Fruit fly (Drosophila melanogaster) whole organism, embryonic: Measurements from ENCODE around the gene Lim3.

ENCODE experiments used
- Atf3 ChIP-seq: fragments of 200-800 bp; sonication (Bioruptor generic); optimal IDR thresholded peaks from 3 replicates; lab custom pipeline; 2016; ENCODE audit warnings: missing biosample characterization, missing genetic modification characterization
- CG10267 ChIP-seq: fragments of 200-800 bp; sonication (Bioruptor generic); optimal IDR thresholded peaks from 2 replicates; lab custom pipeline; 2018; ENCODE audit warnings: missing biosample characterization, mild to moderate bottlenecking, missing genetic modification characterization, moderate library complexity
- CG10431 ChIP-seq: fragments of 200-800 bp; sonication (Bioruptor generic); optimal IDR thresholded peaks from 3 replicates; lab custom pipeline; 2018; ENCODE audit warnings: missing biosample characterization, mild to moderate bottlenecking, missing genetic modification characterization
- CG10979 ChIP-seq: fragments of 200-800 bp; sonication (Bioruptor generic); optimal IDR thresholded peaks from 2 replicates; lab custom pipeline; 2018; ENCODE audit warnings: missing biosample characterization, mild to moderate bottlenecking, missing genetic modification characterization, moderate library complexity
- CG11398 ChIP-seq: fragments of 200-800 bp; sonication (Bioruptor generic); optimal IDR thresholded peaks from 2 replicates; lab custom pipeline; 2016; ENCODE audit warnings: missing biosample characterization, missing genetic modification characterization
- CG14667 ChIP-seq: fragments of 200-800 bp; sonication (Bioruptor generic); IDR thresholded peaks from 2 replicates; pipeline ENCODE4 v1.3.6; 2022; ENCODE audit warnings: missing biosample characterization, missing genetic modification characterization
- CG15011 ChIP-seq: fragments of 200-800 bp; sonication (Bioruptor generic); optimal IDR thresholded peaks from 3 replicates; lab custom pipeline; 2018; ENCODE audit warnings: missing biosample characterization, mild to moderate bottlenecking, missing genetic modification characterization
- CG15696 ChIP-seq: fragments of 200-800 bp; sonication (Bioruptor generic); optimal IDR thresholded peaks from 2 replicates; lab custom pipeline; 2019; ENCODE audit warnings: missing biosample characterization, mild to moderate bottlenecking, missing genetic modification characterization, moderate library complexity
- CG2116 ChIP-seq: fragments of 200-800 bp; sonication (Bioruptor generic); optimal IDR thresholded peaks from 3 replicates; lab custom pipeline; 2018; ENCODE audit warnings: missing biosample characterization, mild to moderate bottlenecking, missing genetic modification characterization
- CG31365 ChIP-seq: fragments of 200-800 bp; sonication (Bioruptor generic); optimal IDR thresholded peaks from 2 replicates; lab custom pipeline; 2018; ENCODE audit warnings: missing biosample characterization, mild to moderate bottlenecking, missing genetic modification characterization
- CG4617 ChIP-seq: fragments of 200-800 bp; sonication (Bioruptor generic); optimal IDR thresholded peaks from 3 replicates; lab custom pipeline; 2016; ENCODE audit warnings: missing biosample characterization, missing genetic modification characterization, borderline replicate concordance
- CG5245 ChIP-seq: fragments of 200-800 bp; sonication (Bioruptor generic); optimal IDR thresholded peaks from 3 replicates; lab custom pipeline; 2016; ENCODE audit warnings: missing biosample characterization, missing genetic modification characterization
- CG7271 ChIP-seq: fragments of 200-800 bp; sonication (Bioruptor generic); optimal IDR thresholded peaks from 2 replicates; lab custom pipeline; 2018; ENCODE audit warnings: missing biosample characterization, mild to moderate bottlenecking, missing genetic modification characterization, moderate library complexity
- CG7556 ChIP-seq: fragments of 200-800 bp; sonication (Bioruptor generic); optimal IDR thresholded peaks from 2 replicates; lab custom pipeline; 2017; ENCODE audit warnings: missing biosample characterization, mild to moderate bottlenecking, missing genetic modification characterization
- CG7745 ChIP-seq: fragments of 200-800 bp; sonication (Bioruptor generic); optimal IDR thresholded peaks from 2 replicates; lab custom pipeline; 2018; ENCODE audit warnings: missing biosample characterization, mild to moderate bottlenecking, missing genetic modification characterization, moderate library complexity
- CG8290 ChIP-seq, 3 experiments: fragments of 200-800 bp; sonication (Bioruptor generic); optimal IDR thresholded peaks; 2 replicates each; lab custom pipeline; 2016 to 2019; ENCODE audit warnings: missing biosample characterization in 3 of 3, missing genetic modification characterization in 3 of 3, mild to moderate bottlenecking in 2 of 3, moderate library complexity in 1 of 3
- CrebB ChIP-seq: fragments of 200-800 bp; sonication (Bioruptor generic); optimal IDR thresholded peaks from 3 replicates; lab custom pipeline; 2018; ENCODE audit warnings: missing biosample characterization, mild to moderate bottlenecking, missing genetic modification characterization
- Doc3 ChIP-seq: fragments of 200-800 bp; sonication (Bioruptor generic); IDR thresholded peaks from 3 replicates; pipeline ENCODE4 v1.3.6; 2022; ENCODE audit warnings: missing biosample characterization, missing genetic modification characterization; ENCODE audit not compliant: partially characterized antibody
- NC2α ChIP-seq: fragments of 200-800 bp; sonication (Bioruptor generic); optimal IDR thresholded peaks from 2 replicates; lab custom pipeline; 2016; ENCODE audit warnings: missing biosample characterization, missing genetic modification characterization
- Neu2 ChIP-seq: fragments of 200-800 bp; sonication (Bioruptor generic); optimal IDR thresholded peaks from 3 replicates; lab custom pipeline; 2016; ENCODE audit warnings: missing biosample characterization, missing genetic modification characterization, borderline replicate concordance
- Nf-YA ChIP-seq: fragments of 200-800 bp; sonication (Bioruptor generic); IDR thresholded peaks from 2 replicates; pipeline ENCODE4 v1.3.6; 2022; ENCODE audit warnings: missing biosample characterization, missing genetic modification characterization
- Ptx1 ChIP-seq: fragments of 200-800 bp; sonication (Bioruptor generic); IDR thresholded peaks from 2 replicates; pipeline ENCODE4 v1.3.6; 2022; ENCODE audit warnings: missing biosample characterization, missing genetic modification characterization
- Sin3A ChIP-seq: fragments of >200 bp; optimal IDR thresholded peaks from 2 replicates; lab custom pipeline; 2018
- Sox100B ChIP-seq: fragments of 200-800 bp; sonication (Bioruptor generic); optimal IDR thresholded peaks from 3 replicates; lab custom pipeline; 2018; ENCODE audit warnings: missing biosample characterization, mild to moderate bottlenecking, missing genetic modification characterization
- Usf ChIP-seq: fragments of 200-800 bp; sonication (Bioruptor generic); optimal IDR thresholded peaks from 2 replicates; lab custom pipeline; 2017; ENCODE audit warnings: missing genotype, missing biosample characterization, missing genetic modification characterization
- ab ChIP-seq: fragments of 200-800 bp; sonication (Bioruptor generic); optimal IDR thresholded peaks from 2 replicates; lab custom pipeline; 2016; ENCODE audit warnings: missing biosample characterization, missing genetic modification characterization
- ap ChIP-seq: fragments of 200-800 bp; sonication (Bioruptor generic); IDR thresholded peaks from 2 replicates; pipeline ENCODE4 v1.3.6; 2022; ENCODE audit warnings: missing biosample characterization, missing genetic modification characterization
- bowl ChIP-seq: fragments of 200-800 bp; sonication (Bioruptor generic); IDR thresholded peaks from 2 replicates; pipeline ENCODE4 v1.3.6; 2022; ENCODE audit warnings: missing biosample characterization, missing genetic modification characterization
- chm ChIP-seq: fragments of 200-800 bp; sonication (Bioruptor generic); IDR thresholded peaks from 2 replicates; pipeline ENCODE4 v1.3.6; 2022; ENCODE audit warnings: missing biosample characterization, missing genetic modification characterization
- corto ChIP-seq: fragments of 200-800 bp; sonication (Bioruptor generic); optimal IDR thresholded peaks from 2 replicates; lab custom pipeline; 2016; ENCODE audit warnings: missing biosample characterization, mild to moderate bottlenecking, missing genetic modification characterization, moderate library complexity
- fd3F ChIP-seq: fragments of 200-800 bp; sonication (Bioruptor generic); optimal IDR thresholded peaks from 2 replicates; lab custom pipeline; 2018; ENCODE audit warnings: missing biosample characterization, mild to moderate bottlenecking, missing genetic modification characterization, moderate library complexity
- grn ChIP-seq: fragments of 200-800 bp; sonication (Bioruptor generic); optimal IDR thresholded peaks from 3 replicates; lab custom pipeline; 2017; ENCODE audit warnings: missing biosample characterization, missing genetic modification characterization
- gsb ChIP-seq: fragments of 200-800 bp; sonication (Bioruptor generic); IDR thresholded peaks from 2 replicates; pipeline ENCODE4 v1.3.6; 2022; ENCODE audit warnings: missing biosample characterization, missing genetic modification characterization
- hkb ChIP-seq, 2 experiments: fragments of 200-800 bp in 1 of 2; fragments of >200 bp in 1 of 2; sonication (Bioruptor generic) in 1 of 2; IDR thresholded peaks in 1 of 2; optimal IDR thresholded peaks in 1 of 2; 2 replicates each; pipeline versions ENCODE4 v1.3.6 to Lab custom; 2017 to 2022; ENCODE audit warnings: missing biosample characterization in 1 of 2, missing genetic modification characterization in 1 of 2
- ind ChIP-seq: fragments of 200-800 bp; sonication (Bioruptor generic); optimal IDR thresholded peaks from 3 replicates; lab custom pipeline; 2016; ENCODE audit warnings: missing biosample characterization, missing genetic modification characterization
- lmd ChIP-seq: fragments of 200-800 bp; sonication (Bioruptor generic); IDR thresholded peaks from 2 replicates; pipeline ENCODE4 v1.3.6; 2022; ENCODE audit warnings: missing biosample characterization, missing genetic modification characterization
- lov ChIP-seq, 2 experiments: fragments of 200-800 bp in 1 of 2; fragments of >200 bp in 1 of 2; sonication (Bioruptor generic) in 1 of 2; IDR thresholded peaks in 1 of 2; optimal IDR thresholded peaks in 1 of 2; 2 replicates in 1 of 2; 3 replicates in 1 of 2; pipeline versions ENCODE4 v1.3.6 to Lab custom; 2017 to 2022; ENCODE audit warnings: missing biosample characterization in 1 of 2, missing genetic modification characterization in 1 of 2
- pan ChIP-seq, 4 experiments: fragments of >200 bp in 3 of 4; fragments of 200-800 bp in 1 of 4; sonication (Bioruptor generic) in 1 of 4; optimal IDR thresholded peaks in 3 of 4; IDR thresholded peaks in 1 of 4; 2 replicates each; pipeline versions ENCODE4 v1.3.6 to Lab custom; 2017 to 2022; ENCODE audit warnings: missing biosample characterization in 2 of 4, missing genetic modification characterization in 2 of 4, mixed read lengths in 1 of 4
- psq ChIP-seq: fragments of 200-800 bp; sonication (Bioruptor generic); optimal IDR thresholded peaks from 2 replicates; lab custom pipeline; 2017; ENCODE audit warnings: missing biosample characterization, missing genetic modification characterization
- repo ChIP-seq: fragments of 200-800 bp; sonication (Bioruptor generic); optimal IDR thresholded peaks from 2 replicates; lab custom pipeline; 2016; ENCODE audit warnings: missing biosample characterization, missing genetic modification characterization
- row ChIP-seq: fragments of 200-800 bp; sonication (Bioruptor generic); IDR thresholded peaks from 3 replicates; pipeline ENCODE4 v1.3.6; 2022; ENCODE audit warnings: missing biosample characterization, missing genetic modification characterization
- sens-2 ChIP-seq: fragments of 200-800 bp; sonication (Bioruptor generic); IDR thresholded peaks from 2 replicates; pipeline ENCODE4 v1.3.6; 2022; ENCODE audit warnings: missing biosample characterization, missing genetic modification characterization
- sug ChIP-seq: fragments of 200-800 bp; optimal IDR thresholded peaks from 2 replicates; lab custom pipeline; 2019; ENCODE audit warnings: missing biosample characterization, mild to moderate bottlenecking, missing genetic modification characterization, moderate library complexity
- tio ChIP-seq: fragments of 200-800 bp; sonication (Bioruptor generic); optimal IDR thresholded peaks from 2 replicates; lab custom pipeline; 2017; ENCODE audit warnings: missing biosample characterization, missing genetic modification characterization, inconsistent platforms
- tll ChIP-seq, 2 experiments: fragments of 200-800 bp in 1 of 2; fragments of >200 bp in 1 of 2; sonication (Bioruptor generic) in 1 of 2; optimal IDR thresholded peaks; 2 replicates each; lab custom pipeline; 2017 to 2019; ENCODE audit warnings: missing biosample characterization in 2 of 2, missing genetic modification characterization in 2 of 2, mild to moderate bottlenecking in 1 of 2, moderate library complexity in 1 of 2
- trh ChIP-seq: fragments of 200-800 bp; sonication (Bioruptor generic); optimal IDR thresholded peaks from 2 replicates; lab custom pipeline; 2016; ENCODE audit warnings: missing biosample characterization, missing genetic modification characterization
- zfh1 ChIP-seq: fragments of 200-800 bp; sonication (Bioruptor generic); IDR thresholded peaks from 3 replicates; pipeline ENCODE4 v1.3.6; 2022; ENCODE audit warnings: missing biosample characterization, missing genetic modification characterization

The Lim3 gene

dm6 chr2L:19131905-19132402 lies 23.7 kb upstream of the Lim3 start, which contains the start of the genes AsnRS and DCTN6-p27 (continued):
- TF ChIP-seq CrebB (tag; lab: Kevin White, UChicago) = no peak
- TF ChIP-seq zfh1 = peak; percentile 70

- TF ChIP-seq CG10431 (GFP tag; lab: Kevin White, UChicago) (peak; percentile 66), repo (GFP tag; lab: Kevin White, UChicago) (no peak), Ptx1 (peak; percentile 65), hkb (optimal IDR thresholded peaks at IDR 0.05; lab: Kevin White, UChicago) (no peak), hkb (GFP tag; IDR thresholded peaks at IDR 0.05; lab: Robert Waterston, UW) (no peak), ap (GFP tag; lab: Robert Waterston, UW) (no peak), CG11398 (GFP tag; lab: Kevin White, UChicago) (no peak), chm (GFP tag; lab: Robert Waterston, UW) (no peak), lmd (GFP tag; lab: Robert Waterston, UW) (peak; percentile 58), Usf (peak; percentile 35), corto (no peak), Nf-YA (GFP tag; lab: Robert Waterston, UW) (no peak), CG7556 (GFP tag; lab: Kevin White, UChicago) (peak; percentile 58), CG14667 (GFP tag; lab: Robert Waterston, UW) (no peak), Atf3 (no peak), CG7745 (tag; lab: Kevin White, UChicago) (no peak), lov (optimal IDR thresholded peaks at IDR 0.05; lab: Kevin White, UChicago) (no peak), lov (GFP tag; IDR thresholded peaks at IDR 0.05; lab: Robert Waterston, UW) (no peak), fd3F (GFP tag; lab: Kevin White, UChicago) (peak; percentile 63), CG15011 (GFP tag; lab: Kevin White, UChicago) (no peak), CG7271 (no peak), tio (GFP tag; lab: Kevin White, UChicago) (no peak), Doc3 (no peak), CG10979 (peak; percentile 59), psq (GFP tag; lab: Kevin White, UChicago) (no peak), ind (no peak), pan (optimal IDR thresholded peaks at IDR 0.05; lab: Kevin White, UChicago) (no peak), pan (GFP tag; optimal IDR thresholded peaks at IDR 0.05 in 1 of 2, IDR thresholded peaks at IDR 0.05 in 1 of 2) (no peak), Sin3A (no peak), CG10267 (tag; lab: Kevin White, UChicago) (peak; percentile 73), row (peak; percentile 96), tll (GFP tag; optimal IDR thresholded peaks at IDR 0.05; lab: Kevin White, UChicago) (no peak), CG31365 (no peak), Sox100B (GFP tag; lab: Kevin White, UChicago) (no peak), bowl (GFP tag; lab: Robert Waterston, UW) (no peak), sens-2 (GFP tag; lab: Robert Waterston, UW) (no peak), CG4617 (GFP tag; lab: Kevin White, UChicago) (peak; percentile 34), sug (tag; lab: Kevin White, UChicago) (peak; percentile 81), trh (GFP tag; lab: Kevin White, UChicago) (no peak), CG2116 (GFP tag; lab: Kevin White, UChicago) (peak; percentile 63), grn (no peak), Neu2 (GFP tag; lab: Kevin White, UChicago) (no peak), CG5245 (GFP tag; lab: Kevin White, UChicago) (peak; percentile 23), ab (GFP tag; lab: Kevin White, UChicago) (no peak), gsb (GFP tag; lab: Robert Waterston, UW) (no peak), CG8290 (GFP tag; optimal IDR thresholded peaks at IDR 0.05; lab: Kevin White, UChicago) (peak; percentile 17), CG8290 (tag; optimal IDR thresholded peaks at IDR 0.05; lab: Kevin White, UChicago) (no peak), NC2α (GFP tag; lab: Kevin White, UChicago) (no peak), CG15696 (peak; percentile 72)
These were observed 18.7 kb upstream of the Lim3 start for dm6 chr2L:19126888-19127287.
